Worm (Caenorhabditis elegans) whole organism, late embryonic: ENCODE results near the gene lgc-48.
A peak's percentile ranks its signal among the peaks of the same experiment; 100 is the strongest.

Source experiments
- K09A11.1 ChIP-seq: sonication (generic microtip); optimal IDR thresholded peaks from 2 replicates; lab custom pipeline; 2017; ENCODE audit warnings: antibody characterized with exemption, mild to moderate bottlenecking, missing genetic modification characterization, missing compliant biosample characterization; ENCODE audit not compliant: insufficient read depth
- Y22D7AL.16 ChIP-seq: sonication (generic microtip); optimal IDR thresholded peaks from 2 replicates; lab custom pipeline; 2016; ENCODE audit warnings: missing genetic modification characterization, missing compliant biosample characterization
- ama-1 ChIP-seq: fragments of 150-350 bp; optimal IDR thresholded peaks from 2 replicates; lab custom pipeline; 2014
- ceh-18 ChIP-seq: sonication (generic microtip); optimal IDR thresholded peaks from 2 replicates; lab custom pipeline; 2016; ENCODE audit warnings: missing genetic modification characterization, missing compliant biosample characterization
- ceh-19 ChIP-seq: fragments of 200-800 bp; sonication (Bioruptor generic); optimal IDR thresholded peaks from 2 replicates; lab custom pipeline; 2018; ENCODE audit warnings: mild to moderate bottlenecking, missing genetic modification characterization, missing compliant biosample characterization
- ceh-22 ChIP-seq: sonication (generic microtip); optimal IDR thresholded peaks from 2 replicates; lab custom pipeline; 2017; ENCODE audit warnings: missing biosample characterization, missing genetic modification characterization
- ceh-30 ChIP-seq: fragments of 150-350 bp; optimal IDR thresholded peaks from 2 replicates; lab custom pipeline; 2014; ENCODE audit warnings: missing biosample characterization, missing genetic modification characterization
- ceh-31 ChIP-seq: sonication (generic microtip); optimal IDR thresholded peaks from 2 replicates; lab custom pipeline; 2016; ENCODE audit warnings: missing genetic modification characterization, missing compliant biosample characterization
- ceh-34 ChIP-seq: sonication (generic microtip); optimal IDR thresholded peaks from 2 replicates; lab custom pipeline; 2016; ENCODE audit warnings: mild to moderate bottlenecking, missing genetic modification characterization, missing compliant biosample characterization
- ceh-45 ChIP-seq: fragments of 200-800 bp; sonication (Bioruptor generic); IDR thresholded peaks from 2 replicates; pipeline ENCODE4 v1.3.6; 2022; ENCODE audit warnings: missing genetic modification reagents, missing genetic modification characterization, missing compliant biosample characterization
- ceh-6 ChIP-seq: fragments of 200-800 bp; sonication (Bioruptor generic); optimal IDR thresholded peaks from 2 replicates; lab custom pipeline; 2018; ENCODE audit warnings: mild to moderate bottlenecking, missing genetic modification characterization, missing compliant biosample characterization
- che-1 ChIP-seq: sonication (generic microtip); optimal IDR thresholded peaks from 2 replicates; lab custom pipeline; 2016; ENCODE audit warnings: mild to moderate bottlenecking, missing genetic modification characterization, missing compliant biosample characterization
- dmd-4 ChIP-seq: sonication (generic microtip); optimal IDR thresholded peaks from 2 replicates; lab custom pipeline; 2016; ENCODE audit warnings: borderline replicate concordance, missing genetic modification characterization, missing compliant biosample characterization
- dve-1 ChIP-seq: sonication (generic microtip); optimal IDR thresholded peaks from 2 replicates; lab custom pipeline; 2017; ENCODE audit warnings: antibody characterized with exemption, mild to moderate bottlenecking, missing genetic modification characterization, missing compliant biosample characterization
- elt-4 ChIP-seq: sonication (generic microtip); optimal IDR thresholded peaks from 2 replicates; lab custom pipeline; 2016; ENCODE audit warnings: missing genetic modification characterization, missing compliant biosample characterization
- eyg-1 ChIP-seq: sonication (generic microtip); optimal IDR thresholded peaks from 2 replicates; lab custom pipeline; 2016; ENCODE audit warnings: missing genotype, missing genetic modification characterization, missing compliant biosample characterization
- fax-1 ChIP-seq: sonication (generic microtip); optimal IDR thresholded peaks from 2 replicates; lab custom pipeline; 2016; ENCODE audit warnings: missing genotype, missing genetic modification characterization, missing compliant biosample characterization
- fkh-10 ChIP-seq: fragments of 150-350 bp; optimal IDR thresholded peaks from 2 replicates; lab custom pipeline; 2014; ENCODE audit warnings: missing biosample characterization, missing genetic modification reagents, missing genetic modification characterization
- gmeb-2 ChIP-seq: sonication (generic microtip); optimal IDR thresholded peaks from 2 replicates; lab custom pipeline; 2016; ENCODE audit warnings: missing genetic modification characterization, inconsistent platforms, missing compliant biosample characterization
- hlh-13 ChIP-seq: fragments of 200-800 bp; sonication (Bioruptor generic); optimal IDR thresholded peaks from 2 replicates; lab custom pipeline; 2018; ENCODE audit warnings: mild to moderate bottlenecking, missing genetic modification characterization, missing compliant biosample characterization
- hlh-15 ChIP-seq: sonication (generic microtip); optimal IDR thresholded peaks from 2 replicates; lab custom pipeline; 2016; ENCODE audit warnings: missing genetic modification characterization, missing compliant biosample characterization
- hlh-30 ChIP-seq: sonication (generic microtip); optimal IDR thresholded peaks from 2 replicates; lab custom pipeline; 2017; ENCODE audit warnings: antibody characterized with exemption, missing genetic modification characterization, missing compliant biosample characterization; ENCODE audit not compliant: insufficient read depth
- hlh-6 ChIP-seq: sonication (generic microtip); optimal IDR thresholded peaks from 2 replicates; lab custom pipeline; 2016; ENCODE audit warnings: missing genotype, missing genetic modification characterization, missing compliant biosample characterization
- lim-6 ChIP-seq: sonication (generic microtip); optimal IDR thresholded peaks from 2 replicates; lab custom pipeline; 2016; ENCODE audit warnings: missing genetic modification characterization, missing compliant biosample characterization
- lin-11 ChIP-seq: fragments of 200-800 bp; sonication (Bioruptor generic); optimal IDR thresholded peaks from 2 replicates; lab custom pipeline; 2018; ENCODE audit warnings: mild to moderate bottlenecking, missing genetic modification characterization, missing compliant biosample characterization
- madf-2 ChIP-seq: sonication (generic microtip); optimal IDR thresholded peaks from 2 replicates; lab custom pipeline; 2017; ENCODE audit warnings: missing genetic modification characterization, missing compliant biosample characterization
- mec-3 ChIP-seq: sonication (generic microtip); optimal IDR thresholded peaks from 2 replicates; lab custom pipeline; 2016; ENCODE audit warnings: borderline replicate concordance, missing genetic modification characterization, missing compliant biosample characterization
- nhr-232 ChIP-seq: sonication (generic microtip); optimal IDR thresholded peaks from 2 replicates; lab custom pipeline; 2016; ENCODE audit warnings: missing genetic modification characterization, missing compliant biosample characterization
- npax-4 ChIP-seq: sonication (generic microtip); optimal IDR thresholded peaks from 2 replicates; lab custom pipeline; 2016; ENCODE audit warnings: missing genetic modification characterization, missing compliant biosample characterization
- odd-2 ChIP-seq: sonication (generic microtip); optimal IDR thresholded peaks from 2 replicates; lab custom pipeline; 2017; ENCODE audit warnings: antibody characterized with exemption, mild to moderate bottlenecking, missing genetic modification characterization, missing compliant biosample characterization
- pat-9 ChIP-seq: fragments of 200-800 bp; sonication (Bioruptor generic); optimal IDR thresholded peaks from 2 replicates; lab custom pipeline; 2018; ENCODE audit warnings: mild to moderate bottlenecking, missing genetic modification characterization, moderate library complexity, missing compliant biosample characterization
- pax-1 ChIP-seq: fragments of 150-350 bp; optimal IDR thresholded peaks from 2 replicates; lab custom pipeline; 2014; ENCODE audit warnings: missing biosample characterization, missing genetic modification characterization
- pha-4 ChIP-seq: fragments of 150-350 bp; optimal IDR thresholded peaks from 2 replicates; lab custom pipeline; 2018; ENCODE audit warnings: missing biosample characterization, missing genetic modification reagents, missing genetic modification characterization
- pqm-1 ChIP-seq: sonication (generic microtip); optimal IDR thresholded peaks from 2 replicates; lab custom pipeline; 2016; ENCODE audit warnings: missing genetic modification characterization, missing compliant biosample characterization
- rnt-1 ChIP-seq: sonication (generic microtip); optimal IDR thresholded peaks from 2 replicates; lab custom pipeline; 2016; ENCODE audit warnings: missing genetic modification characterization, missing compliant biosample characterization
- sdc-2 ChIP-seq: sonication (generic microtip); optimal IDR thresholded peaks from 2 replicates; lab custom pipeline; 2016; ENCODE audit warnings: missing genotype, missing genetic modification characterization, missing compliant biosample characterization
- sox-2 ChIP-seq: fragments of 200-800 bp; sonication (Bioruptor generic); IDR thresholded peaks from 2 replicates; pipeline ENCODE4 v1.3.6; 2022; ENCODE audit warnings: missing genetic modification reagents, missing genetic modification characterization, missing compliant biosample characterization
- syd-9 ChIP-seq: sonication (generic microtip); optimal IDR thresholded peaks from 2 replicates; lab custom pipeline; 2016; ENCODE audit warnings: mild to moderate bottlenecking, missing genetic modification characterization, moderate library complexity, missing compliant biosample characterization
- ttx-3 ChIP-seq: sonication (generic microtip); optimal IDR thresholded peaks from 2 replicates; lab custom pipeline; 2016; ENCODE audit warnings: missing genetic modification reagents, missing genetic modification characterization, missing compliant biosample characterization
- unc-42 ChIP-seq: sonication (generic microtip); optimal IDR thresholded peaks from 2 replicates; lab custom pipeline; 2016; ENCODE audit warnings: missing genotype, missing genetic modification characterization, missing compliant biosample characterization
- unc-55 ChIP-seq: sonication (generic microtip); optimal IDR thresholded peaks from 2 replicates; lab custom pipeline; 2017; ENCODE audit warnings: missing biosample characterization, missing genetic modification reagents, missing genetic modification characterization
- unc-86 ChIP-seq: sonication (generic microtip); optimal IDR thresholded peaks from 2 replicates; lab custom pipeline; 2016; ENCODE audit warnings: missing genetic modification characterization, missing compliant biosample characterization
- zip-5 ChIP-seq: sonication (generic microtip); optimal IDR thresholded peaks from 2 replicates; lab custom pipeline; 2016; ENCODE audit warnings: missing genetic modification characterization, missing compliant biosample characterization

The lgc-48 gene

DNA sequence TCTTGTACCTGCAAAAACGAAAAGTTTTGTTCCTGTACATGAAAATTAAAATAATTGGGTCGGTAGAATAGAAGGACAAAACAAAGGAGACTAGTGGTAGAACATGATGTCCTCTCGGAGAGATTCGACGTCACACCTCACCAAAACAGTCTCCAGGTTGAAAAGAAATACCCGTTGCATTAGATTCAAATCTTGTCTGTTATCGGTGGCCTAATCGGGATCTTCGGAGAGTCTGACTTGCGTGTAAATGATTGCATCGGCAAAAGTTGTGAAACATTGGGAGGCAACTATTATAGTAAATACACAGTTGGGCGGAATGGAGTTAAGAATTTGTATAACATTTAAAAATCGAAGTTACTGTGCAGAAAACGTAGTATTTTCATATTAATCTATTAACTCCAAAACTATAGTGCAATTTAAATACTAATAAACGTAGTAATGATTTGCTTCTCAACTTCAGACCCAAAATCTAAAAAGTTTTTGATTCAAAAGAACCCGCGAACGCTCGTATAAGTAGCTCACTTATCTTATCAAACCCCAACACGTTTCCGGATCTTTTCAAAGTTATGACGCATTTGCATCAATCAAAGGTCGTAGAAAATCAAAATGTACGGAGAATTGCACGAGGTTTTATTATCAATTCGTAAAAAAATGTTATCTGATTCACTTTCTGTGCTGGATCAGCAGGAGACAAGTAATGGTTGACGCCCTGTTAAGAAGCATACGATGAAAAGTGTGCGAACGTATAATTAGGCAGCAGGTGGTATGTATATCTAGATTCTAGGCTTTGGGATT, 6.5 kb upstream of the lgc-48 start, which contains the start of gene nhr-168:
Gene nhr-168, minus strand, starts transcription at position 486 of the 795 bp plus-strand sequence.
- TF ChIP-seq pat-9 (no peak), che-1 (tag; lab: Kevin White, UChicago) (no peak), syd-9 (tag; lab: Kevin White, UChicago) (no peak), sdc-2 (tag; lab: Kevin White, UChicago) (no peak), hlh-6 (no peak), unc-86 (tag; lab: Kevin White, UChicago) (no peak), unc-55 (no peak), ceh-34 (tag; lab: Kevin White, UChicago) (no peak), ceh-45 (GFP tag; lab: Robert Waterston, UW) (no peak), pha-4 (no peak), ceh-22 (tag; lab: Kevin White, UChicago) (no peak), unc-42 (tag; lab: Kevin White, UChicago) (no peak), pax-1 (tag; lab: Kevin White, UChicago) (no peak), ceh-19 (no peak), dmd-4 (tag; lab: Kevin White, UChicago) (no peak), eyg-1 (tag; lab: Kevin White, UChicago) (no peak), mec-3 (tag; lab: Kevin White, UChicago) (no peak)
- TF ChIP-seq, all 69 proteins: peak for 0

DNA sequence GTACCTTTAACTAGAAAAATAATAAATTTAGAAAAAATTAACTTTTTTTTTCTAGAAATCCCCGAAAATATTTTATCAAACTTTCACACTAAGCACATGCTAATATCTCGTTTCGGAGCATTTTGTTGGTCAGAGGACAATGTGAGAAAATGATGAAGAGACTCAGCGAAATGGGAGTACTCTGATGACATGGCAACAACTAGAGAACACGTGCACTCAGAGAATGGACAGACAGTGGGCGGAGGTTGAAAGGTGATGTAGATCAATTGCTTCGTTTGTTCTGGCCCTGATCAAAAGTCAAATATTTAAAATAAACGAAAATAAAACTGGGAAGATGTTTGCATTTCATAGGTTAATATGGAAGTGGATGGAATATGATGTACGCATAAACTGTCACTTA, 5.6 kb upstream of the lgc-48 start:
- TF ChIP-seq eyg-1 (tag; lab: Kevin White, UChicago) (no peak), K09A11.1 (no peak), ceh-30 (no peak), ceh-19 (no peak), lin-11 (no peak), unc-86 (tag; lab: Kevin White, UChicago) (no peak), zip-5 (no peak), nhr-232 (no peak), ceh-18 (tag; lab: Kevin White, UChicago) (no peak), dve-1 (tag; lab: Kevin White, UChicago) (no peak), ceh-45 (GFP tag; lab: Robert Waterston, UW) (no peak), ttx-3 (tag; lab: Kevin White, UChicago) (no peak), Y22D7AL.16 (no peak), pqm-1 (no peak), unc-55 (no peak), hlh-15 (no peak), lim-6 (no peak), odd-2 (tag; lab: Kevin White, UChicago) (no peak)

ce11 chrV:13335883-13336419, 4.1 kb upstream of the lgc-48 start, which contains the start of gene C50B6.9:
C50B6.9 (plus strand) TSS chrV:13336369.
- peak; percentile 1 for TF ChIP-seq hlh-30 (tag; lab: Kevin White, UChicago)
- TF ChIP-seq sox-2 (GFP tag; lab: Robert Waterston, UW): no peak

ce11 chrV:13338037-13338436, 2.0 kb upstream of the lgc-48 start:
- TF ChIP-seq ama-1 (lab: Kevin White, UChicago) (no peak), rnt-1 (tag; lab: Kevin White, UChicago) (no peak), hlh-13 (GFP tag; lab: Kevin White, UChicago) (no peak), ceh-31 (no peak), fkh-10 (no peak), madf-2 (tag; lab: Kevin White, UChicago) (no peak), elt-4 (tag; lab: Kevin White, UChicago) (no peak), pha-4 (no peak), npax-4 (tag; lab: Kevin White, UChicago) (no peak), gmeb-2 (tag; lab: Kevin White, UChicago) (no peak), ceh-6 (GFP tag; lab: Kevin White, UChicago) (no peak), zip-5 (no peak), fax-1 (no peak)
